Fruit fly (Drosophila melanogaster): ENCODE data around the gene CG14692.
A peak's percentile ranks its signal among the peaks of the same experiment; 100 is the strongest.

The CG14692 gene

dm6 chr3R:10849515-10849973, 45.8 kb upstream of the CG14692 start, which contains the start of gene CG42394 (continued):
- peak; percentile 87 for TF ChIP-seq onecut (GFP tag; IDR thresholded peaks at IDR 0.05)
- TF ChIP-seq CG17612 (GFP tag; IDR thresholded peaks at IDR 0.05) = peak; percentile 81
- peak; percentile 40 for TF ChIP-seq Ets97D (GFP tag; optimal IDR thresholded peaks at IDR 0.05)
- peak; percentile 90 for TF ChIP-seq CG11247 (GFP tag; IDR thresholded peaks at IDR 0.05)
- peak; percentile 99 for TF ChIP-seq CG18262 (tag; optimal IDR thresholded peaks at IDR 0.05)
- TF ChIP-seq CG30403 (GFP tag; optimal IDR thresholded peaks at IDR 0.05) = peak; percentile 92
- peak; percentile 91 for TF ChIP-seq lbe (GFP tag; optimal IDR thresholded peaks at IDR 0.05)
- peak; percentile 96 for TF ChIP-seq CG12104 (GFP tag; optimal IDR thresholded peaks at IDR 0.05)
- no peak for TF ChIP-seq CG4854 (GFP tag; optimal IDR thresholded peaks at IDR 0.05)
- peak; percentile 89 for TF ChIP-seq CG32767 (GFP tag; IDR thresholded peaks at IDR 0.05)
- peak; percentile 48 for TF ChIP-seq bigmax (GFP tag; optimal IDR thresholded peaks at IDR 0.05)
- TF ChIP-seq exex (tag; optimal IDR thresholded peaks at IDR 0.05) = peak; percentile 78
- peak; percentile 97 for TF ChIP-seq Sox100B (GFP tag; optimal IDR thresholded peaks at IDR 0.05)
- TF ChIP-seq CG11695 (GFP tag; IDR thresholded peaks at IDR 0.05) = peak; percentile 97
- peak; percentile 86 for TF ChIP-seq CG13894 (tag; optimal IDR thresholded peaks at IDR 0.05)
- no peak for TF ChIP-seq mld (GFP tag; IDR thresholded peaks at IDR 0.05; ENCODE audit: partially characterized antibody)
- 0 out of 3 replicates have a peak, but pooled peaks have one; percentile 41 for TF ChIP-seq CG16813 (GFP tag; IDR thresholded peaks at IDR 0.05; ENCODE audit: partially characterized antibody)
- peak; percentile 95 for TF ChIP-seq tin (GFP tag; optimal IDR thresholded peaks at IDR 0.05)
- peak; percentile 71 for TF ChIP-seq chn (GFP tag; optimal IDR thresholded peaks at IDR 0.05)
- peak; percentile 64 for TF ChIP-seq pum (GFP tag; optimal IDR thresholded peaks at IDR 0.05)
- peak; percentile 75 for TF ChIP-seq CG7357 (GFP tag; IDR thresholded peaks at IDR 0.05)
- TF ChIP-seq CG9727 (GFP tag; optimal IDR thresholded peaks at IDR 0.05) = peak; percentile 99
- TF ChIP-seq jumu (GFP tag; optimal IDR thresholded peaks at IDR 0.05) = peak; percentile 35
- TF ChIP-seq psq (GFP tag; optimal IDR thresholded peaks at IDR 0.05) = peak; percentile 72
- TF ChIP-seq CG5180 (GFP tag; optimal IDR thresholded peaks at IDR 0.05) = peak; percentile 100
- peak; percentile 95 for TF ChIP-seq Fer3 (tag; optimal IDR thresholded peaks at IDR 0.05)
- TF ChIP-seq fd96Cb (tag; optimal IDR thresholded peaks at IDR 0.05) = peak; percentile 97
- peak; percentile 80 for TF ChIP-seq run (tag; optimal IDR thresholded peaks at IDR 0.05)
- peak; percentile 44 for TF ChIP-seq Atf3 (GFP tag; optimal IDR thresholded peaks at IDR 0.05)
- TF ChIP-seq CG1602 (GFP tag; optimal IDR thresholded peaks at IDR 0.05) = peak; percentile 92
- peak; percentile 89 for TF ChIP-seq CG33557 (GFP tag; optimal IDR thresholded peaks at IDR 0.05)
- TF ChIP-seq Dll (GFP tag; IDR thresholded peaks at IDR 0.05; ENCODE audit: partially characterized antibody) = 0 out of 4 replicates have a peak, but pooled peaks have one; percentile 43
- no peak for TF ChIP-seq hkb (optimal IDR thresholded peaks at IDR 0.05)
- peak; percentile 97 for TF ChIP-seq hkb (GFP tag; IDR thresholded peaks at IDR 0.05)
- TF ChIP-seq HHEX (GFP tag; optimal IDR thresholded peaks at IDR 0.05) = peak; percentile 94
- no peak for TF ChIP-seq grn (GFP tag; optimal IDR thresholded peaks at IDR 0.05)
- TF ChIP-seq nau (GFP tag; optimal IDR thresholded peaks at IDR 0.05) = no peak
- no peak for TF ChIP-seq pan (optimal IDR thresholded peaks at IDR 0.05)
- TF ChIP-seq pan (GFP tag; optimal IDR thresholded peaks at IDR 0.05 in 1 of 2, IDR thresholded peaks at IDR 0.05 in 1 of 2) = peak in 1 of 2 experiments; percentile 93
- no peak for TF ChIP-seq D (optimal IDR thresholded peaks at IDR 0.05)
- TF ChIP-seq D (GFP tag; optimal IDR thresholded peaks at IDR 0.05) = peak; percentile 96
- peak; percentile 90 for TF ChIP-seq trh (GFP tag; optimal IDR thresholded peaks at IDR 0.05)
- peak; percentile 79 for TF ChIP-seq CG10431 (GFP tag; optimal IDR thresholded peaks at IDR 0.05)
- TF ChIP-seq gcm2 (GFP tag; optimal IDR thresholded peaks at IDR 0.05) = peak; percentile 81
- no peak for TF ChIP-seq CG8478 (optimal IDR thresholded peaks at IDR 0.05)
- no peak for TF ChIP-seq CG4282 (GFP tag; optimal IDR thresholded peaks at IDR 0.05)
- TF ChIP-seq usp (GFP tag; optimal IDR thresholded peaks at IDR 0.05) = no peak
- no peak for TF ChIP-seq ham (GFP tag; IDR thresholded peaks at IDR 0.05)
- peak; percentile 99 for TF ChIP-seq CG2712 (tag; optimal IDR thresholded peaks at IDR 0.05)
- peak; percentile 91 for TF ChIP-seq CG3407 (GFP tag; optimal IDR thresholded peaks at IDR 0.05)
- peak; percentile 81 for TF ChIP-seq CG3065 (GFP tag; optimal IDR thresholded peaks at IDR 0.05)
- no peak for TF ChIP-seq CG1832 (GFP tag; optimal IDR thresholded peaks at IDR 0.05)
